Fruit fly (Drosophila melanogaster) whole organism, embryonic: ENCODE results near the gene pyx.

Experiments
- Abd-B ChIP-seq: fragments of 200-800 bp; sonication (Bioruptor generic); optimal IDR thresholded peaks from 2 replicates; lab custom pipeline; 2018; ENCODE audit warnings: missing biosample characterization, mild to moderate bottlenecking, missing genetic modification characterization, moderate library complexity
- Antp ChIP-seq: fragments of 200-800 bp; sonication (Bioruptor generic); optimal IDR thresholded peaks from 3 replicates; lab custom pipeline; 2016; ENCODE audit warnings: missing biosample characterization, missing genetic modification characterization
- Atf-2 ChIP-seq: fragments of 200-800 bp; sonication (Bioruptor generic); optimal IDR thresholded peaks from 2 replicates; lab custom pipeline; 2016; ENCODE audit warnings: missing biosample characterization, missing genetic modification characterization
- Bgb ChIP-seq: fragments of 200-800 bp; sonication (Bioruptor generic); IDR thresholded peaks from 2 replicates; pipeline ENCODE4 v1.3.6; 2022; ENCODE audit warnings: missing biosample characterization, missing genetic modification characterization; ENCODE audit not compliant: partially characterized antibody
- BtbVII ChIP-seq: fragments of 200-800 bp; sonication (Bioruptor generic); optimal IDR thresholded peaks from 3 replicates; lab custom pipeline; 2017; ENCODE audit warnings: missing biosample characterization, mild to moderate bottlenecking, missing genetic modification characterization
- CG11085 ChIP-seq: fragments of 200-800 bp; sonication (Bioruptor generic); IDR thresholded peaks from 2 replicates; pipeline ENCODE4 v1.3.6; 2022; ENCODE audit warnings: missing biosample characterization, missing genetic modification characterization
- CG11696 ChIP-seq: fragments of 200-800 bp; sonication (Bioruptor generic); IDR thresholded peaks from 2 replicates; pipeline ENCODE4 v1.3.6; 2022; ENCODE audit warnings: missing biosample characterization, missing genetic modification characterization
- CG12219 ChIP-seq: fragments of 200-800 bp; sonication (Bioruptor generic); optimal IDR thresholded peaks from 3 replicates; lab custom pipeline; 2018; ENCODE audit warnings: missing biosample characterization, mild to moderate bottlenecking, missing genetic modification characterization
- CG13296 ChIP-seq: fragments of 200-800 bp; sonication (Bioruptor generic); optimal IDR thresholded peaks from 3 replicates; lab custom pipeline; 2018; ENCODE audit warnings: missing biosample characterization, mild to moderate bottlenecking, missing genetic modification characterization
- CG14014 ChIP-seq: fragments of 200-800 bp; sonication (Bioruptor generic); IDR thresholded peaks from 2 replicates; pipeline ENCODE4 v1.3.6; 2022; ENCODE audit warnings: missing biosample characterization, missing genetic modification characterization
- CG14965 ChIP-seq: fragments of 200-800 bp; sonication (Bioruptor generic); optimal IDR thresholded peaks from 2 replicates; lab custom pipeline; 2016; ENCODE audit warnings: missing biosample characterization, missing genetic modification characterization, borderline replicate concordance
- CG17328 ChIP-seq: fragments of 200-800 bp; sonication (Bioruptor generic); IDR thresholded peaks from 2 replicates; pipeline ENCODE4 v1.3.6; 2022; ENCODE audit warnings: missing biosample characterization, missing genetic modification characterization
- CG17829 ChIP-seq: fragments of 200-800 bp; optimal IDR thresholded peaks from 2 replicates; lab custom pipeline; 2019; ENCODE audit warnings: missing biosample characterization, mild to moderate bottlenecking, missing genetic modification characterization, moderate library complexity
- CG2129 ChIP-seq: fragments of 200-800 bp; sonication (Bioruptor generic); IDR thresholded peaks from 2 replicates; pipeline ENCODE4 v1.3.6; 2022; ENCODE audit warnings: missing biosample characterization, missing genetic modification characterization; ENCODE audit not compliant: partially characterized antibody
- CG32532 ChIP-seq: fragments of 200-800 bp; sonication (Bioruptor generic); IDR thresholded peaks from 2 replicates; pipeline ENCODE4 v1.3.6; 2022; ENCODE audit warnings: missing biosample characterization, missing genetic modification characterization
- CG3726 ChIP-seq: fragments of 200-800 bp; sonication (Bioruptor generic); IDR thresholded peaks from 3 replicates; pipeline ENCODE4, ENCODE4 v1.3.6; 2022; ENCODE audit warnings: missing biosample characterization, missing genetic modification characterization
- CG4707 ChIP-seq: fragments of 200-800 bp; sonication (Bioruptor generic); optimal IDR thresholded peaks from 2 replicates; lab custom pipeline; 2018; ENCODE audit warnings: missing biosample characterization, mild to moderate bottlenecking, missing genetic modification characterization, moderate library complexity
- CG6791 ChIP-seq: fragments of 200-800 bp; sonication (Bioruptor generic); IDR thresholded peaks from 3 replicates; pipeline ENCODE4 v1.3.6; 2022; ENCODE audit warnings: missing biosample characterization, missing genetic modification characterization; ENCODE audit not compliant: partially characterized antibody
- CG7556 ChIP-seq: fragments of 200-800 bp; sonication (Bioruptor generic); optimal IDR thresholded peaks from 2 replicates; lab custom pipeline; 2017; ENCODE audit warnings: missing biosample characterization, mild to moderate bottlenecking, missing genetic modification characterization
- CG8924 ChIP-seq: fragments of 200-800 bp; optimal IDR thresholded peaks from 3 replicates; lab custom pipeline; 2019; ENCODE audit warnings: missing biosample characterization, mild to moderate bottlenecking, missing genetic modification characterization, moderate library complexity
- CG9727 ChIP-seq: fragments of 200-800 bp; sonication (Bioruptor generic); optimal IDR thresholded peaks from 3 replicates; lab custom pipeline; 2017; ENCODE audit warnings: missing biosample characterization, mild to moderate bottlenecking, missing genetic modification characterization
- CG9932 ChIP-seq: fragments of 200-800 bp; sonication (Bioruptor generic); IDR thresholded peaks from 2 replicates; pipeline ENCODE4 v1.3.6; 2022; ENCODE audit warnings: missing biosample characterization, missing genetic modification characterization
- CHES-1-like ChIP-seq: fragments of 200-800 bp; sonication (Bioruptor generic); optimal IDR thresholded peaks from 2 replicates; lab custom pipeline; 2016; ENCODE audit warnings: missing biosample characterization, missing genetic modification characterization
- CoRest ChIP-seq: fragments of 200-800 bp; sonication (Bioruptor generic); optimal IDR thresholded peaks from 3 replicates; lab custom pipeline; 2018; ENCODE audit warnings: missing biosample characterization, mild to moderate bottlenecking, missing genetic modification characterization, moderate library complexity
- D19A ChIP-seq: fragments of 200-800 bp; optimal IDR thresholded peaks from 3 replicates; lab custom pipeline; 2019; ENCODE audit warnings: missing biosample characterization, mild to moderate bottlenecking, missing genetic modification characterization, moderate library complexity
- Eip74EF ChIP-seq, 2 experiments: fragments of 200-800 bp in 1 of 2; fragments of >200 bp in 1 of 2; sonication (Bioruptor generic) in 1 of 2; optimal IDR thresholded peaks; 2 replicates each; lab custom pipeline; 2017 to 2019; ENCODE audit warnings: missing biosample characterization in 2 of 2, missing genetic modification characterization in 2 of 2, mild to moderate bottlenecking in 1 of 2, moderate library complexity in 1 of 2
- Fer2 ChIP-seq: fragments of 200-800 bp; sonication (Bioruptor generic); optimal IDR thresholded peaks from 2 replicates; lab custom pipeline; 2018; ENCODE audit warnings: missing biosample characterization, mild to moderate bottlenecking, missing genetic modification characterization, moderate library complexity
- GATAe ChIP-seq: fragments of 200-800 bp; sonication (Bioruptor generic); conservative IDR thresholded peaks from 2 replicates; pipeline ENCODE4 v1.3.6; 2022; ENCODE audit warnings: missing biosample characterization, missing genetic modification characterization
- HLH4C ChIP-seq: fragments of 200-800 bp; sonication (Bioruptor generic); IDR thresholded peaks from 3 replicates; pipeline ENCODE4 v1.3.6; 2022; ENCODE audit warnings: missing biosample characterization, missing genetic modification characterization; ENCODE audit not compliant: partially characterized antibody
- Poxn ChIP-seq: fragments of 200-800 bp; sonication (Bioruptor generic); IDR thresholded peaks from 2 replicates; pipeline ENCODE4 v1.3.6; 2022; ENCODE audit warnings: missing biosample characterization, missing genetic modification characterization
- Ravus ChIP-seq: fragments of 200-800 bp; sonication (Bioruptor generic); IDR thresholded peaks from 2 replicates; pipeline ENCODE4 v1.3.6; 2022; ENCODE audit warnings: missing biosample characterization, missing genetic modification characterization
- Rfx ChIP-seq: fragments of 200-800 bp; sonication (Bioruptor generic); IDR thresholded peaks from 2 replicates; pipeline ENCODE4 v1.3.6; 2022; ENCODE audit warnings: missing biosample characterization, missing genetic modification characterization
- Sin3A ChIP-seq: fragments of >200 bp; optimal IDR thresholded peaks from 2 replicates; lab custom pipeline; 2018
- al ChIP-seq: fragments of 200-800 bp; sonication (Bioruptor generic); IDR thresholded peaks from 2 replicates; pipeline ENCODE4 v1.3.6; 2022; ENCODE audit warnings: missing biosample characterization, missing genetic modification characterization
- bowl ChIP-seq: fragments of 200-800 bp; sonication (Bioruptor generic); IDR thresholded peaks from 2 replicates; pipeline ENCODE4 v1.3.6; 2022; ENCODE audit warnings: missing biosample characterization, missing genetic modification characterization
- dmrt11E ChIP-seq: fragments of 200-800 bp; sonication (Bioruptor generic); optimal IDR thresholded peaks from 3 replicates; lab custom pipeline; 2018; ENCODE audit warnings: missing biosample characterization, mild to moderate bottlenecking, missing genetic modification characterization, moderate library complexity
- fd96Cb ChIP-seq: fragments of 200-800 bp; sonication (Bioruptor generic); optimal IDR thresholded peaks from 2 replicates; lab custom pipeline; 2018; ENCODE audit warnings: missing biosample characterization, mild to moderate bottlenecking, missing genetic modification characterization, moderate library complexity
- fru ChIP-seq: fragments of >200 bp; optimal IDR thresholded peaks from 2 replicates; lab custom pipeline; 2017
- gsb-n ChIP-seq: fragments of 200-800 bp; sonication (Bioruptor generic); optimal IDR thresholded peaks from 3 replicates; lab custom pipeline; 2018; ENCODE audit warnings: missing biosample characterization, mild to moderate bottlenecking, missing genetic modification characterization
- her ChIP-seq: fragments of 200-800 bp; sonication (Bioruptor generic); optimal IDR thresholded peaks from 2 replicates; lab custom pipeline; 2016; ENCODE audit warnings: missing biosample characterization, missing genetic modification characterization
- jigr1 ChIP-seq: fragments of 200-800 bp; sonication (Bioruptor generic); IDR thresholded peaks from 3 replicates; pipeline ENCODE4 v1.3.6; 2022; ENCODE audit warnings: missing biosample characterization, missing genetic modification characterization
- mirr ChIP-seq: fragments of 200-800 bp; sonication (Bioruptor generic); optimal IDR thresholded peaks from 3 replicates; lab custom pipeline; 2018; ENCODE audit warnings: missing biosample characterization, mild to moderate bottlenecking, missing genetic modification characterization
- nmo ChIP-seq: fragments of 200-800 bp; sonication (Bioruptor generic); optimal IDR thresholded peaks from 2 replicates; lab custom pipeline; 2018; ENCODE audit warnings: missing biosample characterization, mild to moderate bottlenecking, missing genetic modification characterization, moderate library complexity
- otp ChIP-seq: fragments of 200-800 bp; sonication (Bioruptor generic); IDR thresholded peaks from 3 replicates; pipeline ENCODE4, ENCODE4 v1.3.6; 2022; ENCODE audit warnings: missing biosample characterization, missing genetic modification characterization
- rib ChIP-seq: fragments of 200-800 bp; sonication (Bioruptor generic); IDR thresholded peaks from 2 replicates; pipeline ENCODE4 v1.3.6; 2022; ENCODE audit warnings: missing biosample characterization, missing genetic modification characterization
- sd ChIP-seq: fragments of 200-800 bp; sonication (Bioruptor generic); optimal IDR thresholded peaks from 3 replicates; lab custom pipeline; 2018; ENCODE audit warnings: missing biosample characterization, mild to moderate bottlenecking, missing genetic modification characterization, moderate library complexity
- slou ChIP-seq: fragments of 200-800 bp; sonication (Bioruptor generic); optimal IDR thresholded peaks from 3 replicates; lab custom pipeline; 2016; ENCODE audit warnings: missing biosample characterization, missing genetic modification characterization
- tgo ChIP-seq: fragments of 200-800 bp; sonication (Bioruptor generic); IDR thresholded peaks from 3 replicates; pipeline ENCODE4 v1.3.6; 2022; ENCODE audit warnings: missing biosample characterization, missing genetic modification characterization
- trem ChIP-seq: fragments of 200-800 bp; optimal IDR thresholded peaks from 3 replicates; lab custom pipeline; 2019; ENCODE audit warnings: missing biosample characterization, mild to moderate bottlenecking, missing genetic modification characterization, moderate library complexity
- unc-4 ChIP-seq: fragments of 200-800 bp; sonication (Bioruptor generic); IDR thresholded peaks from 2 replicates; pipeline ENCODE4 v1.3.6; 2022; ENCODE audit warnings: missing biosample characterization, missing genetic modification characterization; ENCODE audit not compliant: partially characterized antibody
- vnd ChIP-seq: fragments of 200-800 bp; sonication (Bioruptor generic); IDR thresholded peaks from 3 replicates; pipeline ENCODE4 v1.3.6; 2022; ENCODE audit warnings: missing biosample characterization, missing genetic modification characterization; ENCODE audit not compliant: partially characterized antibody

Gene pyx

dm6 chr3L:184251-184650 is 38.6 kb downstream of the pyx start, which contains the start of the genes CG34140, Mkp and Mtch (continued):
- no peak for TF ChIP-seq gsb-n (tag; lab: Kevin White, UChicago)
- peak; percentile 79 for TF ChIP-seq her (GFP tag; lab: Kevin White, UChicago)
- no peak for TF ChIP-seq Poxn (GFP tag; lab: Robert Waterston, UW)
- peak; percentile 92 for TF ChIP-seq trem (tag; lab: Kevin White, UChicago)
- peak; percentile 76 for TF ChIP-seq rib (GFP tag; lab: Robert Waterston, UW)
- peak; percentile 89 for TF ChIP-seq Antp (GFP tag; lab: Kevin White, UChicago)
- peak; percentile 74 for TF ChIP-seq CG7556 (GFP tag; lab: Kevin White, UChicago)
- TF ChIP-seq GATAe, result no peak
- TF ChIP-seq al (GFP tag; lab: Robert Waterston, UW), result peak; percentile 73
- peak; percentile 97 for TF ChIP-seq CG2129 (GFP tag; lab: Robert Waterston, UW)
- peak; percentile 91 for TF ChIP-seq CG32532
- TF ChIP-seq tgo (GFP tag; lab: Robert Waterston, UW), result peak; percentile 70
- TF ChIP-seq HLH4C (GFP tag; lab: Robert Waterston, UW), result peak; percentile 92
- 0 out of 3 replicates have a peak, but pooled peaks have one; percentile 25 for TF ChIP-seq CG3726 (GFP tag; lab: Robert Waterston, UW)
- TF ChIP-seq Abd-B (GFP tag; lab: Kevin White, UChicago), result peak; percentile 84
- peak; percentile 87 for TF ChIP-seq CHES-1-like (GFP tag; lab: Kevin White, UChicago)
- peak; percentile 83 for TF ChIP-seq Atf-2 (GFP tag; lab: Kevin White, UChicago)
- peak; percentile 48 for TF ChIP-seq CG14965 (GFP tag; lab: Kevin White, UChicago)
- no peak for TF ChIP-seq CG4707
- TF ChIP-seq unc-4 (GFP tag; lab: Robert Waterston, UW), result peak; percentile 96
- peak; percentile 65 for TF ChIP-seq CG11085
- no peak for TF ChIP-seq CG12219 (GFP tag; lab: Kevin White, UChicago)
- peak; percentile 87 for TF ChIP-seq Rfx (GFP tag; lab: Robert Waterston, UW)
- TF ChIP-seq CG8924, result peak; percentile 82
- TF ChIP-seq bowl (GFP tag; lab: Robert Waterston, UW), result peak; percentile 47; the same call in 1 of the 2 replicates
- TF ChIP-seq Ravus (GFP tag; lab: Robert Waterston, UW), result peak; percentile 25; the same call in 1 of the 2 replicates
- no peak for TF ChIP-seq Eip74EF (GFP tag; optimal IDR thresholded peaks at IDR 0.05; lab: Kevin White, UChicago)
- TF ChIP-seq D19A (tag; lab: Kevin White, UChicago), result no peak
- TF ChIP-seq BtbVII (GFP tag; lab: Kevin White, UChicago), result peak; percentile 54
- TF ChIP-seq Bgb (GFP tag; lab: Robert Waterston, UW), result peak; percentile 89
- TF ChIP-seq jigr1 (GFP tag; lab: Robert Waterston, UW), result no peak
- TF ChIP-seq Sin3A (lab: Kevin White, UChicago), result peak; percentile 96
- peak; percentile 71 for TF ChIP-seq CG17328 (GFP tag; lab: Robert Waterston, UW)
- no peak for TF ChIP-seq CG13296 (GFP tag; lab: Kevin White, UChicago)
- TF ChIP-seq CG17829, result peak; percentile 86
- peak; percentile 94 for TF ChIP-seq vnd
- TF ChIP-seq Fer2, result peak; percentile 64
- peak; percentile 92 for TF ChIP-seq CG9932 (GFP tag; lab: Robert Waterston, UW)
- TF ChIP-seq fru (lab: Kevin White, UChicago), result no peak
- TF ChIP-seq fd96Cb (tag; lab: Kevin White, UChicago), result peak; percentile 69
- peak; percentile 49; the same call in 1 of the 3 replicates for TF ChIP-seq otp (GFP tag; lab: Robert Waterston, UW)
- 0 out of 2 replicates have a peak, but pooled peaks have one; percentile 39 for TF ChIP-seq CG11696 (GFP tag; lab: Robert Waterston, UW)
- TF ChIP-seq CG6791 (GFP tag; lab: Robert Waterston, UW), result peak; percentile 74; the same call in 2 of the 3 replicates
- peak; percentile 77 for TF ChIP-seq CG14014 (GFP tag; lab: Robert Waterston, UW)
- TF ChIP-seq CoRest, result no peak
- TF ChIP-seq dmrt11E (tag; lab: Kevin White, UChicago), result peak; percentile 80
- no peak for TF ChIP-seq mirr
- TF ChIP-seq sd, result no peak
- peak; percentile 79 for TF ChIP-seq slou
- peak; percentile 94 for TF ChIP-seq nmo
- peak; percentile 83 for TF ChIP-seq CG9727 (GFP tag; lab: Kevin White, UChicago)
